Worm (Caenorhabditis elegans): ENCODE results near the gene ZC455.1.

DNA sequence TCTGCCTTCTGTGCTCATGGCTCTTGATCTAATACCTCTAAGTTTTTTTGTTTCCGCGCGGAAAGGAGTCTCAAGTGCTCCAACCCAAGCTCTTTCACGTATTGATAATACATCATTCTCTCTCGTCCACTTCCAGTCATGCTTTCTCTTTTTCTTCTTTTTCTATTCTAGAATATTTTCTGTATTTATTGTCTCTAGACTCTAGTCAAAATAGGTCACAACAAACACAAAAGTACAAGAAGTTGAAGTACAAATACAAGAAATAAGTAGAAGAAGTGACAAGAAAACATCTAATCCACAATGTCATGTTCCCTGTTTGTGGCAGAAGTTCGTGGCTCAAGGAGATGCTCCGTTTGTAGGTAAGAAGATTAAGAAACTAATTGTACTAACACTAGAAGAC is at the start of gene ZC455.1:
- no peak for TF ChIP-seq Y53F4B.3 (GFP tag; IDR thresholded peaks at IDR 0.05)
- no peak for TF ChIP-seq F49E8.2 (tag; optimal IDR thresholded peaks at IDR 0.05; ENCODE audit: insufficient read depth)
- no peak for TF ChIP-seq ets-4 (GFP tag; optimal IDR thresholded peaks at IDR 0.05)
- TF ChIP-seq F57A8.1 (GFP tag; optimal IDR thresholded peaks at IDR 0.05): no peak
- TF ChIP-seq K12H6.12 (tag; optimal IDR thresholded peaks at IDR 0.05): no peak
- TF ChIP-seq nhr-90 (tag; optimal IDR thresholded peaks at IDR 0.05): no peak
- TF ChIP-seq ama-1 (optimal IDR thresholded peaks at IDR 0.05): no peak
- no peak for TF ChIP-seq ama-1 (GFP tag; optimal IDR thresholded peaks at IDR 0.05)
- no peak for TF ChIP-seq dpff-1 (tag; optimal IDR thresholded peaks at IDR 0.05)
- TF ChIP-seq sea-2 (GFP tag; IDR thresholded peaks at IDR 0.05): no peak
- TF ChIP-seq F52B5.7 (tag; optimal IDR thresholded peaks at IDR 0.05): no peak
- TF ChIP-seq F23B12.7 (tag; optimal IDR thresholded peaks at IDR 0.05; ENCODE audit: insufficient read depth): no peak
- TF ChIP-seq atf-7 (tag; optimal IDR thresholded peaks at IDR 0.05): no peak

All from whole organism, young adult.